Worm (Caenorhabditis elegans) whole organism, L4 larva: ENCODE measurements around the gene clec-181.
A peak's percentile ranks its signal among the peaks of the same experiment; 100 is the strongest.

Experiments
- D1046.2 ChIP-seq: fragments of 200-800 bp; sonication (Bioruptor generic); IDR thresholded peaks from 2 replicates; pipeline ENCODE4 v1.3.6; 2022; ENCODE audit warnings: missing genetic modification characterization, missing compliant biosample characterization
- F26F4.8 ChIP-seq: fragments of 200-800 bp; sonication (Bioruptor generic); conservative IDR thresholded peaks from 2 replicates; pipeline ENCODE4 v1.3.6; 2022; ENCODE audit warnings: missing genetic modification characterization, missing compliant biosample characterization
- F44E2.7 ChIP-seq: fragments of 200-800 bp; sonication (Bioruptor generic); IDR thresholded peaks from 2 replicates; pipeline ENCODE4 v2.1.2; 2022; ENCODE audit warnings: missing genetic modification characterization, missing compliant biosample characterization
- Y105C5A.15 ChIP-seq: fragments of 200-800 bp; sonication (Bioruptor generic); IDR thresholded peaks from 2 replicates; pipeline ENCODE4 v1.3.6; 2022; ENCODE audit warnings: missing genetic modification characterization, missing compliant biosample characterization
- Y48G9A.11 ChIP-seq: fragments of 200-800 bp; sonication (Bioruptor generic); IDR thresholded peaks from 2 replicates; pipeline ENCODE4 v1.3.6; 2022; ENCODE audit warnings: missing genetic modification reagents, missing genetic modification characterization, missing compliant biosample characterization
- ZK337.2 ChIP-seq: fragments of 200-800 bp; sonication (Bioruptor generic); IDR thresholded peaks from 2 replicates; pipeline ENCODE4 v1.3.6; 2022; ENCODE audit warnings: missing genetic modification reagents, missing genetic modification characterization, missing compliant biosample characterization
- aha-1 ChIP-seq: fragments of 150-350 bp; peaks from one replicate; lab custom pipeline; 2014; ENCODE audit warnings: missing biosample characterization, missing genetic modification characterization
- aly-2 ChIP-seq: sonication (generic microtip); optimal IDR thresholded peaks from 2 replicates; lab custom pipeline; 2018; ENCODE audit warnings: missing biosample characterization, missing genetic modification characterization
- ama-1 ChIP-seq: fragments of 150-350 bp; optimal IDR thresholded peaks from 2 replicates; lab custom pipeline; 2014; ENCODE audit warnings: inconsistent platforms, mixed read lengths
- arid-1 ChIP-seq: fragments of 200-800 bp; sonication (Bioruptor generic); conservative IDR thresholded peaks from 2 replicates; pipeline ENCODE4 v1.3.6; 2022; ENCODE audit warnings: missing genetic modification reagents, missing genetic modification characterization, missing compliant biosample characterization
- attf-4 ChIP-seq: sonication (generic microtip); optimal IDR thresholded peaks from 3 replicates; lab custom pipeline; 2017; ENCODE audit warnings: missing biosample characterization, missing genetic modification characterization
- ceh-20 ChIP-seq: fragments of 200-800 bp; sonication (Bioruptor generic); IDR thresholded peaks from 2 replicates; pipeline ENCODE4 v1.3.6; 2022; ENCODE audit warnings: missing genetic modification reagents, missing genetic modification characterization, missing compliant biosample characterization
- ceh-28 ChIP-seq: fragments of 150-350 bp; optimal IDR thresholded peaks from 2 replicates; lab custom pipeline; 2014; ENCODE audit warnings: missing biosample characterization, missing genetic modification reagents, missing genetic modification characterization
- ceh-62 ChIP-seq: sonication (generic microtip); optimal IDR thresholded peaks from 2 replicates; lab custom pipeline; 2017; ENCODE audit warnings: missing biosample characterization, missing genetic modification characterization
- ces-1 ChIP-seq: fragments of 150-350 bp; sonication (generic microtip); optimal IDR thresholded peaks from 4 replicates; lab custom pipeline; 2014; ENCODE audit warnings: missing biosample characterization, missing genetic modification reagents, missing genetic modification characterization
- cey-2 ChIP-seq: sonication (generic microtip); optimal IDR thresholded peaks from 3 replicates; lab custom pipeline; 2017; ENCODE audit warnings: missing genetic modification characterization, mild to moderate bottlenecking, missing compliant biosample characterization, antibody characterized with exemption, borderline replicate concordance; ENCODE audit not compliant: insufficient read depth
- ctbp-1 ChIP-seq: fragments of 200-800 bp; sonication (Bioruptor generic); IDR thresholded peaks from 2 replicates; pipeline ENCODE4 v1.3.6; 2022; ENCODE audit warnings: missing genetic modification reagents, missing genetic modification characterization, missing compliant biosample characterization
- daf-12 ChIP-seq: fragments of 150-350 bp; optimal IDR thresholded peaks from 2 replicates; lab custom pipeline; 2014; ENCODE audit warnings: missing biosample characterization, missing genetic modification reagents, missing genetic modification characterization
- daf-8 ChIP-seq: fragments of 200-800 bp; sonication (Bioruptor generic); IDR thresholded peaks from 2 replicates; pipeline ENCODE4 v1.3.6; 2022; ENCODE audit warnings: missing genetic modification characterization, missing compliant biosample characterization
- dmd-9 ChIP-seq: fragments of 200-800 bp; sonication (Bioruptor generic); IDR thresholded peaks from 2 replicates; pipeline ENCODE4 v1.3.6; 2022; ENCODE audit warnings: missing genetic modification reagents, missing genetic modification characterization, missing compliant biosample characterization
- duxl-1 ChIP-seq: sonication (generic microtip); optimal IDR thresholded peaks from 2 replicates; lab custom pipeline; 2016; ENCODE audit warnings: mild to moderate bottlenecking, missing genetic modification characterization, moderate library complexity, missing compliant biosample characterization; ENCODE audit not compliant: poor library complexity
- dve-1 ChIP-seq: sonication (generic microtip); optimal IDR thresholded peaks from 2 replicates; lab custom pipeline; 2017; ENCODE audit warnings: antibody characterized with exemption, mild to moderate bottlenecking, missing genetic modification characterization, missing compliant biosample characterization; ENCODE audit not compliant: insufficient read depth
- fkh-10 ChIP-seq: fragments of 150-350 bp; optimal IDR thresholded peaks from 2 replicates; lab custom pipeline; 2014; ENCODE audit warnings: missing biosample characterization, missing genetic modification reagents, missing genetic modification characterization
- gei-8 ChIP-seq: fragments of 200-800 bp; sonication (Bioruptor generic); optimal IDR thresholded peaks from 2 replicates; lab custom pipeline; 2018; ENCODE audit warnings: mild to moderate bottlenecking, missing genetic modification characterization, missing compliant biosample characterization
- hif-1 ChIP-seq, 2 experiments: sonication (generic microtip); optimal IDR thresholded peaks; 2 replicates each; lab custom pipeline; 2016 to 2017; ENCODE audit warnings: missing compliant biosample characterization in 2 of 2, missing genetic modification characterization in 2 of 2, missing genetic modification reagents in 2 of 2, missing genotype in 2 of 2, mild to moderate bottlenecking in 1 of 2
- jun-1 ChIP-seq: fragments of 150-350 bp; optimal IDR thresholded peaks from 2 replicates; lab custom pipeline; 2014; ENCODE audit warnings: missing biosample characterization, missing genetic modification reagents, missing genetic modification characterization
- lin-13 ChIP-seq: fragments of 150-350 bp; optimal IDR thresholded peaks from 2 replicates; lab custom pipeline; 2014; ENCODE audit warnings: missing biosample characterization, missing genetic modification reagents, missing genetic modification characterization
- lin-29 ChIP-seq: fragments of 200-800 bp; sonication (Bioruptor generic); IDR thresholded peaks from 2 replicates; pipeline ENCODE4 v1.3.6; 2022; ENCODE audit warnings: missing genetic modification reagents, missing genetic modification characterization, missing compliant biosample characterization
- lin-38 ChIP-seq: fragments of 200-800 bp; sonication (Bioruptor generic); IDR thresholded peaks from 2 replicates; pipeline ENCODE4 v1.3.6; 2022; ENCODE audit warnings: missing genetic modification reagents, missing genetic modification characterization, missing compliant biosample characterization
- lir-3 ChIP-seq: sonication (generic microtip); optimal IDR thresholded peaks from 2 replicates; lab custom pipeline; 2016; ENCODE audit warnings: mild to moderate bottlenecking, missing genetic modification characterization, missing compliant biosample characterization
- madf-5 ChIP-seq, 2 experiments: fragments of 200-800 bp; sonication (Bioruptor generic); IDR thresholded peaks; 2 replicates each; pipeline ENCODE4 v1.3.6; 2022; ENCODE audit warnings: missing compliant biosample characterization in 2 of 2, missing genetic modification characterization in 2 of 2
- mdl-1 ChIP-seq, 2 experiments: fragments of 150-350 bp in 1 of 2; sonication (generic microtip) in 1 of 2; optimal IDR thresholded peaks; 2 replicates each; lab custom pipeline; 2014 to 2017; ENCODE audit warnings: missing biosample characterization in 2 of 2, missing genetic modification characterization in 2 of 2
- mes-2 ChIP-seq: sonication (generic microtip); optimal IDR thresholded peaks from 2 replicates; lab custom pipeline; 2016; ENCODE audit warnings: missing genotype, mild to moderate bottlenecking, missing genetic modification characterization, missing compliant biosample characterization; ENCODE audit not compliant: poor library complexity, severe bottlenecking
- nhr-10 ChIP-seq: fragments of 150-350 bp; optimal IDR thresholded peaks from 2 replicates; lab custom pipeline; 2014; ENCODE audit warnings: missing biosample characterization, missing genetic modification characterization
- nhr-102 ChIP-seq: sonication (generic microtip); optimal IDR thresholded peaks from 2 replicates; lab custom pipeline; 2016; ENCODE audit warnings: mild to moderate bottlenecking, missing genetic modification characterization, moderate library complexity, missing compliant biosample characterization
- nhr-11 ChIP-seq: fragments of 150-350 bp; optimal IDR thresholded peaks from 2 replicates; lab custom pipeline; 2014; ENCODE audit warnings: missing biosample characterization, missing genetic modification characterization
- nhr-111 ChIP-seq: fragments of 200-800 bp; sonication (Bioruptor generic); optimal IDR thresholded peaks from 2 replicates; lab custom pipeline; 2018; ENCODE audit warnings: mild to moderate bottlenecking, missing genetic modification characterization, missing compliant biosample characterization
- nhr-25 ChIP-seq: sonication (generic microtip); optimal IDR thresholded peaks from 2 replicates; lab custom pipeline; 2017; ENCODE audit warnings: missing genetic modification characterization, mild to moderate bottlenecking, missing compliant biosample characterization, antibody characterized with exemption, moderate library complexity, borderline replicate concordance; ENCODE audit not compliant: insufficient read depth
- nhr-28 ChIP-seq: fragments of 150-350 bp; optimal IDR thresholded peaks from 2 replicates; lab custom pipeline; 2014; ENCODE audit warnings: missing biosample characterization, missing genetic modification characterization
- nhr-41 ChIP-seq: fragments of 200-800 bp; sonication (Bioruptor generic); IDR thresholded peaks from 2 replicates; pipeline ENCODE4 v1.3.6; 2022; ENCODE audit warnings: missing genetic modification reagents, missing genetic modification characterization, missing compliant biosample characterization
- nhr-76 ChIP-seq: fragments of 150-350 bp; optimal IDR thresholded peaks from 2 replicates; lab custom pipeline; 2014; ENCODE audit warnings: missing biosample characterization, missing genetic modification characterization
- nhr-77 ChIP-seq: fragments of 150-350 bp; optimal IDR thresholded peaks from 2 replicates; lab custom pipeline; 2014; ENCODE audit warnings: missing biosample characterization, missing genetic modification characterization
- snpc-4 ChIP-seq: fragments of 150-350 bp; optimal IDR thresholded peaks from 2 replicates; lab custom pipeline; 2014; ENCODE audit warnings: missing biosample characterization, missing genetic modification characterization
- tag-97 ChIP-seq: fragments of 200-800 bp; sonication (Bioruptor generic); IDR thresholded peaks from 2 replicates; pipeline ENCODE4 v1.3.6; 2022; ENCODE audit warnings: missing genetic modification characterization, missing compliant biosample characterization
- unc-62 ChIP-seq, 3 experiments: fragments of 150-350 bp in 1 of 3; sonication (generic microtip); optimal IDR thresholded peaks in 2 of 3; peaks in 1 of 3; 1 replicate in 1 of 3; 2 replicates in 2 of 3; lab custom pipeline; 2014 to 2017; ENCODE audit warnings: missing biosample characterization in 3 of 3, missing genetic modification characterization in 3 of 3, missing genetic modification reagents in 3 of 3, missing genotype in 1 of 3
- vab-7 ChIP-seq: fragments of 200-800 bp; sonication (Bioruptor generic); IDR thresholded peaks from 2 replicates; pipeline ENCODE4 v1.3.6; 2022; ENCODE audit warnings: missing genetic modification reagents, missing genetic modification characterization, missing compliant biosample characterization
- zfp-3 ChIP-seq: fragments of 200-800 bp; sonication (Bioruptor generic); conservative IDR thresholded peaks from 2 replicates; pipeline ENCODE4 v1.3.6; 2022; ENCODE audit warnings: missing genetic modification reagents, missing genetic modification characterization, missing compliant biosample characterization
- ztf-7 ChIP-seq: fragments of 150-350 bp; optimal IDR thresholded peaks from 2 replicates; lab custom pipeline; 2014; ENCODE audit warnings: missing biosample characterization, missing genetic modification characterization

Gene clec-181

ce11 chrIV:8618698-8619097, 22.8 kb downstream of the clec-181 start, which contains the start of gene F42A9.8:
F42A9.8 (minus strand) TSS chrIV:8618785.
- peak; percentile 56 for TF ChIP-seq lin-38 (GFP tag; lab: Robert Waterston, UW)
- no peak for TF ChIP-seq ceh-20

ce11 chrIV:8620102-8620733, 24.4 kb downstream of the clec-181 start, which contains the start of gene lin-49:
lin-49 (plus strand) TSS chrIV:8620683.
- TF ChIP-seq lin-29 (GFP tag; lab: Robert Waterston, UW) (no peak), tag-97 (no peak), ztf-7 (peak; percentile 15), snpc-4 (tag; lab: Kevin White, UChicago) (no peak), dmd-9 (GFP tag; lab: Robert Waterston, UW) (no peak), daf-8 (GFP tag; lab: Robert Waterston, UW) (no peak), nhr-10 (tag; lab: Kevin White, UChicago) (no peak), daf-12 (no peak), gei-8 (GFP tag; lab: Kevin White, UChicago) (no peak), aly-2 (tag; lab: Kevin White, UChicago) (no peak), ama-1 (lab: Kevin White, UChicago) (no peak), aha-1 (no peak), F44E2.7 (GFP tag; lab: Robert Waterston, UW) (no peak), ces-1 (GFP tag; lab: Kevin White, UChicago) (no peak), madf-5 (GFP tag; IDR thresholded peaks at IDR 0.05; lab: Robert Waterston, UW) (no peak), F26F4.8 (GFP tag; lab: Robert Waterston, UW) (no peak), Y105C5A.15 (GFP tag; lab: Robert Waterston, UW) (no peak), nhr-28 (peak; percentile 84), nhr-76 (tag; lab: Kevin White, UChicago) (no peak), lin-13 (GFP tag; lab: Kevin White, UChicago) (peak; percentile 47), nhr-102 (peak; percentile 20), duxl-1 (tag; lab: Kevin White, UChicago) (no peak), lir-3 (no peak), cey-2 (tag; lab: Kevin White, UChicago) (no peak), ceh-28 (tag; lab: Kevin White, UChicago) (no peak), hif-1 (tag; optimal IDR thresholded peaks at IDR 0.05; lab: Kevin White, UChicago) (peak in 1 of 2 experiments; percentile 38), nhr-25 (tag; lab: Kevin White, UChicago) (peak; percentile 41), jun-1 (tag; lab: Kevin White, UChicago) (no peak), zfp-3 (no peak), unc-62 (GFP tag; optimal IDR thresholded peaks at IDR 0.05 in 1 of 2; lab: Kevin White, UChicago) (peak in 1 of 2 experiments; percentile 10), unc-62 (tag; optimal IDR thresholded peaks at IDR 0.05; lab: Kevin White, UChicago) (no peak), ceh-62 (tag; lab: Kevin White, UChicago) (no peak), D1046.2 (GFP tag; lab: Robert Waterston, UW) (no peak), ZK337.2 (GFP tag; lab: Robert Waterston, UW) (no peak), nhr-77 (peak; percentile 62), ceh-20 (no peak), fkh-10 (GFP tag; lab: Kevin White, UChicago) (peak; percentile 1), vab-7 (no peak), Y48G9A.11 (GFP tag; lab: Robert Waterston, UW) (no peak), nhr-41 (GFP tag; lab: Robert Waterston, UW) (no peak), mes-2 (peak; percentile 67), nhr-11 (tag; lab: Kevin White, UChicago) (peak; percentile 7), nhr-111 (GFP tag; lab: Kevin White, UChicago) (no peak), arid-1 (GFP tag; lab: Robert Waterston, UW) (0 out of 2 replicates have a peak, but pooled peaks have one; percentile 11), dve-1 (tag; lab: Kevin White, UChicago) (peak; percentile 87), attf-4 (no peak), ctbp-1 (GFP tag; lab: Robert Waterston, UW) (0 out of 2 replicates have a peak, but pooled peaks have one; percentile 42), mdl-1 (tag; optimal IDR thresholded peaks at IDR 0.05; lab: Kevin White, UChicago) (peak; percentile 9 to 83)
